Fruit fly (Drosophila melanogaster) whole organism, prepupa: ENCODE measurements around the gene UbcE2H.
A peak's percentile ranks its signal among the peaks of the same experiment; 100 is the strongest.

Experiments
- Blimp-1 ChIP-seq: fragments of 200-800 bp; sonication (Bioruptor generic); optimal IDR thresholded peaks from 3 replicates; lab custom pipeline; 2017; ENCODE audit warnings: missing biosample characterization, missing genetic modification characterization, mild to moderate bottlenecking, moderate library complexity, missing genetic modification reagents
- CG10631 ChIP-seq: fragments of 200-800 bp; sonication (Bioruptor generic); optimal IDR thresholded peaks from 2 replicates; lab custom pipeline; 2016; ENCODE audit warnings: missing biosample characterization, missing genetic modification characterization
- CG11294 ChIP-seq: fragments of 200-800 bp; sonication (Bioruptor generic); IDR thresholded peaks from 2 replicates; pipeline ENCODE4 v1.3.6; 2022; ENCODE audit warnings: missing biosample characterization, missing genetic modification characterization
- CG11762 ChIP-seq: fragments of 200-800 bp; sonication (Bioruptor generic); optimal IDR thresholded peaks from 3 replicates; lab custom pipeline; 2016; ENCODE audit warnings: missing biosample characterization, missing genetic modification characterization; ENCODE audit not compliant: insufficient read depth
- CG11902 ChIP-seq: fragments of 200-800 bp; sonication (Bioruptor generic); optimal IDR thresholded peaks from 3 replicates; lab custom pipeline; 2016; ENCODE audit warnings: missing biosample characterization, missing genetic modification characterization
- CG15336 ChIP-seq: fragments of 200-800 bp; sonication (Bioruptor generic); IDR thresholded peaks from 2 replicates; pipeline ENCODE4 v1.3.6; 2022; ENCODE audit warnings: missing biosample characterization, missing genetic modification characterization
- CG1621 ChIP-seq: fragments of 200-800 bp; sonication (Bioruptor generic); optimal IDR thresholded peaks from 3 replicates; lab custom pipeline; 2018; ENCODE audit warnings: missing biosample characterization, mild to moderate bottlenecking, missing genetic modification characterization
- CG3032 ChIP-seq: fragments of 200-800 bp; optimal IDR thresholded peaks from 2 replicates; lab custom pipeline; 2019; ENCODE audit warnings: missing biosample characterization, mild to moderate bottlenecking, missing genetic modification characterization, moderate library complexity
- CG31627 ChIP-seq: fragments of 200-800 bp; sonication (Bioruptor generic); optimal IDR thresholded peaks from 3 replicates; lab custom pipeline; 2016; ENCODE audit warnings: missing biosample characterization, missing genetic modification characterization
- CG32006 ChIP-seq: fragments of 200-800 bp; sonication (Bioruptor generic); optimal IDR thresholded peaks from 3 replicates; lab custom pipeline; 2017; ENCODE audit warnings: missing biosample characterization, mild to moderate bottlenecking, missing genetic modification characterization
- CG34406 ChIP-seq: fragments of 200-800 bp; sonication (Bioruptor generic); optimal IDR thresholded peaks from 3 replicates; lab custom pipeline; 2016; ENCODE audit warnings: missing biosample characterization, missing genetic modification characterization
- CG4318 ChIP-seq: fragments of 200-800 bp; sonication (Bioruptor generic); optimal IDR thresholded peaks from 3 replicates; lab custom pipeline; 2017; ENCODE audit warnings: missing biosample characterization, mild to moderate bottlenecking, missing genetic modification characterization
- CG6163 ChIP-seq: fragments of 200-800 bp; sonication (Bioruptor generic); IDR thresholded peaks from 3 replicates; pipeline ENCODE4 v1.3.6; 2022; ENCODE audit warnings: missing biosample characterization, missing genetic modification characterization
- CG6276 ChIP-seq: fragments of 200-800 bp; sonication (Bioruptor generic); optimal IDR thresholded peaks from 2 replicates; lab custom pipeline; 2017; ENCODE audit warnings: missing biosample characterization, mild to moderate bottlenecking, missing genetic modification characterization
- CG6792 ChIP-seq: fragments of 200-800 bp; sonication (Bioruptor generic); optimal IDR thresholded peaks from 3 replicates; lab custom pipeline; 2016; ENCODE audit warnings: missing biosample characterization, missing genetic modification characterization
- CG6808 ChIP-seq: fragments of 200-800 bp; sonication (Bioruptor generic); optimal IDR thresholded peaks from 3 replicates; lab custom pipeline; 2017; ENCODE audit warnings: missing biosample characterization, missing genetic modification characterization, mild to moderate bottlenecking, moderate library complexity, missing genetic modification reagents
- CG8632 ChIP-seq: fragments of 200-800 bp; sonication (Bioruptor generic); optimal IDR thresholded peaks from 3 replicates; lab custom pipeline; 2016; ENCODE audit warnings: missing biosample characterization, missing genetic modification characterization
- CG9139 ChIP-seq: fragments of 200-800 bp; sonication (Bioruptor generic); optimal IDR thresholded peaks from 3 replicates; lab custom pipeline; 2017; ENCODE audit warnings: missing biosample characterization, mild to moderate bottlenecking, missing genetic modification characterization
- Eip75B ChIP-seq: fragments of 200-800 bp; sonication (Bioruptor generic); optimal IDR thresholded peaks from 3 replicates; lab custom pipeline; 2016; ENCODE audit warnings: missing biosample characterization, missing genetic modification characterization
- Eip78C ChIP-seq: fragments of 200-800 bp; sonication (Bioruptor generic); peaks from one replicate; lab custom pipeline; 2016; ENCODE audit warnings: missing biosample characterization, missing genetic modification characterization
- Ets21C ChIP-seq: fragments of 200-800 bp; sonication (Bioruptor generic); optimal IDR thresholded peaks from 3 replicates; lab custom pipeline; 2016; ENCODE audit warnings: missing biosample characterization, missing genetic modification characterization
- Ets96B ChIP-seq: fragments of 200-800 bp; optimal IDR thresholded peaks from 2 replicates; lab custom pipeline; 2019; ENCODE audit warnings: missing biosample characterization, mild to moderate bottlenecking, missing genetic modification characterization, moderate library complexity
- Gug ChIP-seq: fragments of 200-800 bp; sonication (Bioruptor generic); IDR thresholded peaks from 2 replicates; pipeline ENCODE4 v1.3.6; 2022; ENCODE audit warnings: missing biosample characterization, missing genetic modification characterization
- Hr38 ChIP-seq: sonication (Bioruptor generic); optimal IDR thresholded peaks from 2 replicates; lab custom pipeline; 2016; ENCODE audit warnings: missing biosample characterization, missing genetic modification characterization
- Hr39 ChIP-seq: fragments of 200-800 bp; sonication (Bioruptor generic); optimal IDR thresholded peaks from 2 replicates; lab custom pipeline; 2016; ENCODE audit warnings: missing biosample characterization, missing genetic modification characterization
- Lpt ChIP-seq: fragments of 200-800 bp; sonication (Bioruptor generic); optimal IDR thresholded peaks from 3 replicates; lab custom pipeline; 2016; ENCODE audit warnings: missing biosample characterization, missing genetic modification characterization
- Met ChIP-seq: fragments of 200-800 bp; sonication (Bioruptor generic); optimal IDR thresholded peaks from 3 replicates; lab custom pipeline; 2016; ENCODE audit warnings: missing biosample characterization, missing genetic modification characterization
- OdsH ChIP-seq: fragments of 200-800 bp; sonication (Bioruptor generic); optimal IDR thresholded peaks from 3 replicates; lab custom pipeline; 2016; ENCODE audit warnings: missing biosample characterization, missing genetic modification characterization
- Smox ChIP-seq: fragments of 200-800 bp; sonication (Bioruptor generic); optimal IDR thresholded peaks from 3 replicates; lab custom pipeline; 2016; ENCODE audit warnings: missing biosample characterization, missing genetic modification characterization
- Sox102F ChIP-seq: fragments of 200-800 bp; sonication (Bioruptor generic); optimal IDR thresholded peaks from 2 replicates; lab custom pipeline; 2016; ENCODE audit warnings: missing biosample characterization, mild to moderate bottlenecking, missing genetic modification characterization
- Sox14 ChIP-seq: fragments of 200-800 bp; sonication (Bioruptor generic); optimal IDR thresholded peaks from 3 replicates; lab custom pipeline; 2016; ENCODE audit warnings: missing biosample characterization, missing genetic modification characterization
- Sox15 ChIP-seq: fragments of 200-800 bp; sonication (Bioruptor generic); optimal IDR thresholded peaks from 3 replicates; lab custom pipeline; 2016; ENCODE audit warnings: missing biosample characterization, missing genetic modification characterization
- acj6 ChIP-seq: fragments of 200-800 bp; sonication (Bioruptor generic); optimal IDR thresholded peaks from 3 replicates; lab custom pipeline; 2016; ENCODE audit warnings: missing biosample characterization, missing genetic modification characterization
- cyc ChIP-seq: fragments of 200-800 bp; sonication (Bioruptor generic); optimal IDR thresholded peaks from 3 replicates; lab custom pipeline; 2016; ENCODE audit warnings: missing biosample characterization, missing genetic modification characterization
- dac ChIP-seq: fragments of 200-800 bp; sonication (Bioruptor generic); optimal IDR thresholded peaks from 2 replicates; lab custom pipeline; 2017; ENCODE audit warnings: missing biosample characterization, mild to moderate bottlenecking, missing genetic modification characterization
- dsx ChIP-seq: fragments of 200-800 bp; optimal IDR thresholded peaks from 3 replicates; lab custom pipeline; 2019; ENCODE audit warnings: missing biosample characterization, mild to moderate bottlenecking, missing genetic modification characterization, moderate library complexity; ENCODE audit not compliant: poor library complexity, severe bottlenecking
- eg ChIP-seq: fragments of 200-800 bp; sonication (Bioruptor generic); IDR thresholded peaks from 3 replicates; pipeline ENCODE4 v1.3.6; 2022; ENCODE audit warnings: missing biosample characterization, missing genetic modification characterization
- esn ChIP-seq: fragments of 200-800 bp; sonication (Bioruptor generic); optimal IDR thresholded peaks from 2 replicates; lab custom pipeline; 2016; ENCODE audit warnings: missing biosample characterization, mild to moderate bottlenecking, missing genetic modification characterization, moderate library complexity
- fd59A ChIP-seq: fragments of 200-800 bp; sonication (Bioruptor generic); optimal IDR thresholded peaks from 2 replicates; lab custom pipeline; 2017; ENCODE audit warnings: missing biosample characterization, mild to moderate bottlenecking, missing genetic modification characterization, missing genetic modification reagents
- fkh ChIP-seq: fragments of 200-800 bp; sonication (Bioruptor generic); optimal IDR thresholded peaks from 3 replicates; lab custom pipeline; 2017; ENCODE audit warnings: missing biosample characterization, mild to moderate bottlenecking, missing genetic modification characterization, moderate library complexity
- net ChIP-seq: fragments of 200-800 bp; sonication (Bioruptor generic); optimal IDR thresholded peaks from 3 replicates; lab custom pipeline; 2016; ENCODE audit warnings: missing biosample characterization, missing genetic modification characterization
- pdm3 ChIP-seq: fragments of 200-800 bp; sonication (Bioruptor generic); optimal IDR thresholded peaks from 3 replicates; lab custom pipeline; 2016; ENCODE audit warnings: missing biosample characterization, missing genetic modification characterization
- salr ChIP-seq, 2 experiments: fragments of 200-800 bp; sonication (Bioruptor generic); optimal IDR thresholded peaks; 3 replicates each; lab custom pipeline; 2016 to 2018; ENCODE audit warnings: missing biosample characterization in 2 of 2, missing genetic modification characterization in 2 of 2, mild to moderate bottlenecking in 1 of 2
- spab ChIP-seq: fragments of 200-800 bp; sonication (Bioruptor generic); optimal IDR thresholded peaks from 2 replicates; lab custom pipeline; 2017; ENCODE audit warnings: missing biosample characterization, mild to moderate bottlenecking, missing genetic modification characterization, missing genetic modification reagents
- ss ChIP-seq, 2 experiments: fragments of 200-800 bp; sonication (Bioruptor generic); optimal IDR thresholded peaks; 2 replicates in 1 of 2; 3 replicates in 1 of 2; lab custom pipeline; 2017 to 2018; ENCODE audit warnings: mild to moderate bottlenecking in 2 of 2, missing biosample characterization in 2 of 2, missing genetic modification characterization in 2 of 2, moderate library complexity in 1 of 2
- svp ChIP-seq: fragments of 200-800 bp; sonication (Bioruptor generic); peaks from one replicate; lab custom pipeline; 2016; ENCODE audit warnings: missing biosample characterization, missing genetic modification characterization
- topi ChIP-seq: fragments of 200-800 bp; sonication (Bioruptor generic); optimal IDR thresholded peaks from 3 replicates; lab custom pipeline; 2016; ENCODE audit warnings: missing biosample characterization, missing genetic modification characterization
- vri ChIP-seq: fragments of 200-800 bp; sonication (Bioruptor generic); optimal IDR thresholded peaks from 3 replicates; lab custom pipeline; 2016; ENCODE audit warnings: missing biosample characterization, mild to moderate bottlenecking, missing genetic modification characterization

Gene UbcE2H

DNA sequence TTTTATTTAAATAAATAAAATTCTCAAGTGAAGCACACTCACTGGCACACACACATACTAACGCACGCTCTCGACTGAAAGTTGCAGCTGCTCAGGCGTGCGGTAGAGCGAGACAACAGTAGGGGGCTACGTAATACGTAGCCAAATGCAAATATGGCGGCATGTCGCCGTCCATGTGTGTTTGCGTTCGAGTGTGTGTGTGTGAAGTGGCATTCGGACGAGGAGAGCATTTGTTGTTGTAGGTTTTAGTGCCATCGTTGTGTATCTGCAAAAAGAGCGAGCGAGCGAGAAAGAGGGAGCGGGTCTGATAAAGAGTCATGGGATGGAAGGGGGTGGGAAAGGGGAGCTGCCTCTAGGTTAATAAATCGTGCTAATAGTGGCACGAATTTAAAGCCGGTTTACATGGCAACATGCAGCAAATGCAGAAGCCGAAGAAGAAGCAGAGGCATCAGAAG, 35.4 kb downstream of the UbcE2H start (continued):
- TF ChIP-seq Met (GFP tag; lab: Kevin White, UChicago) (no peak), Sox102F (GFP tag; lab: Kevin White, UChicago) (no peak), eg (GFP tag; lab: Robert Waterston, UW) (peak; percentile 58; the same call in 2 of the 3 replicates), Lpt (GFP tag; lab: Kevin White, UChicago) (peak; percentile 30), Hr39 (GFP tag; lab: Kevin White, UChicago) (no peak), svp (no peak), fkh (GFP tag; lab: Kevin White, UChicago) (peak; percentile 96), acj6 (GFP tag; lab: Kevin White, UChicago) (no peak), CG32006 (GFP tag; lab: Kevin White, UChicago) (no peak), Gug (no peak), CG15336 (GFP tag; lab: Robert Waterston, UW) (peak; percentile 37), CG3032 (tag; lab: Kevin White, UChicago) (no peak), Eip78C (peak; percentile 50)
- TF ChIP-seq, all 60 proteins: peak for 13

DNA sequence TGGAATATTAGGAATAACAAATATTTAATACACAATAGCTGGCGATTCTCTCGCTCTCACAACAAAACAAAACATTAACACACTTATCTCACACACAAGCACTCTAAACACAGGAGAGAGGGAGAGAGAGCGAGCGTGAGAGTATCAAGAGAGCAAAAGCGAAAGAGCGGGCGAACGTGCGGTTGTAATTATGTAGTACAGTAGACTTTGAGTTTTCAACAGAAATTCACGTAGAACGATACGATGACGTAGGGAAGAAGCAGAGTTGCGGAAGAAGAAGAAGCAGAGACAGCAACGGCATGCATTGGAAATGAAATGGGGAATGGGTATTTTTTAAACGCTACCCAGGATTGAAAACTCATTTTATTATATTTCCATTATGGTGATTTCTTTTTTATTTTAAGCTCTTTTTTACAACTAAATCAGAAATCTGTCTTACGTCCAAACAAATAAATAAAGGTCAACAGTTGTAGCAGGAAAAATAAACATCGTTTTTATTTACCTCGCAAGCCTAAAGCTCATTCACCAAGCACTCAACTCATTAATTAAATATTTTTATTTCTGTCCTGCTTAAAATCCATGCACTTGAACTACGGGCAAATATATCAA, 35.9 kb downstream of the UbcE2H start:
- TF ChIP-seq dac (GFP tag; lab: Kevin White, UChicago) (no peak), spab (GFP tag; lab: Kevin White, UChicago) (no peak), Eip75B (GFP tag; lab: Kevin White, UChicago) (no peak), CG8632 (no peak), Hr39 (GFP tag; lab: Kevin White, UChicago) (no peak), Hr38 (GFP tag; lab: Kevin White, UChicago) (no peak), Sox14 (GFP tag; lab: Kevin White, UChicago) (no peak), pdm3 (no peak), cyc (GFP tag; lab: Kevin White, UChicago) (no peak), Ets21C (GFP tag; lab: Kevin White, UChicago) (no peak), dsx (GFP tag; lab: Kevin White, UChicago) (no peak), CG10631 (GFP tag; lab: Kevin White, UChicago) (no peak), ss (GFP tag; optimal IDR thresholded peaks at IDR 0.05; lab: Kevin White, UChicago) (peak in 1 of 2 experiments; percentile 13), Blimp-1 (GFP tag; lab: Kevin White, UChicago) (no peak), vri (GFP tag; lab: Kevin White, UChicago) (peak; percentile 18), CG31627 (GFP tag; lab: Kevin White, UChicago) (no peak), CG11762 (GFP tag; lab: Kevin White, UChicago) (no peak), Ets96B (no peak), Met (GFP tag; lab: Kevin White, UChicago) (peak; percentile 19), Eip78C (peak; percentile 50), salr (GFP tag; optimal IDR thresholded peaks at IDR 0.05; lab: Kevin White, UChicago) (peak in 1 of 2 experiments; percentile 14), CG11902 (GFP tag; lab: Kevin White, UChicago) (no peak), CG34406 (GFP tag; lab: Kevin White, UChicago) (no peak), CG4318 (no peak), Smox (GFP tag; lab: Kevin White, UChicago) (no peak), Sox15 (GFP tag; lab: Kevin White, UChicago) (no peak), topi (GFP tag; lab: Kevin White, UChicago) (no peak), CG1621 (no peak), OdsH (GFP tag; lab: Kevin White, UChicago) (no peak), esn (no peak), fd59A (no peak), net (GFP tag; lab: Kevin White, UChicago) (no peak), CG6808 (GFP tag; lab: Kevin White, UChicago) (peak; percentile 16), CG11294 (GFP tag; lab: Robert Waterston, UW) (no peak), CG9139 (GFP tag; lab: Kevin White, UChicago) (peak; percentile 24), CG6163 (GFP tag; lab: Robert Waterston, UW) (no peak; the same call in 2 of the 3 replicates), acj6 (GFP tag; lab: Kevin White, UChicago) (no peak), eg (GFP tag; lab: Robert Waterston, UW) (no peak; the same call in 2 of the 3 replicates), CG6276 (no peak), Lpt (GFP tag; lab: Kevin White, UChicago) (no peak), fkh (GFP tag; lab: Kevin White, UChicago) (no peak), CG6792 (GFP tag; lab: Kevin White, UChicago) (no peak), CG15336 (GFP tag; lab: Robert Waterston, UW) (no peak)
